Fruit fly (Drosophila melanogaster): ENCODE measurements around the gene LManI.

Gene LManI

DNA sequence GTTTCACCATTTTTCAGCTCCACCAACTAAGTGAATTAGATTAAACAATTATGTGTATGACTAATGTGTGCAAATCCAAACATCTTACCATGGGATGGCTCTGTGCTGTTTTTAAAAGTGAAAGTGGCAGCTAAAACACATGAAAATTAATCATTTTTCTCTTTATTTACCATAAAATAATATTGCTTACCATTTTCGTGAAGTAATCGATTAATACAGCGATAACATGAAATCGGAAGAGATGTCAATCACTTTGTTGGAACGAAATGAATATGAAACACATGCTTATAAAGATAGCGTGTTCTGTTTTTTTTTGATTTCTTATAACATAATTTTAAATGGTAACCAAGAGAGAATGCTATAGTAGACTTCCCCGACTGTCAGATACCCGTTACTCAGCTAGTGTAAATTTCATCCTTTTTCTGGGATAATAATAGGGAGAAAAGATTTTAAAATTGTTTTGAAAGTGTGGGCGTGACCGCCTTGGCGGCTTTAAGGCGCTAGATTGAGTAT, 53.2 kb downstream of the LManI start (continued):
- TF ChIP-seq trh (GFP tag; optimal IDR thresholded peaks at IDR 0.05): no peak
- TF ChIP-seq CG10979 (tag; optimal IDR thresholded peaks at IDR 0.05): no peak
- TF ChIP-seq CHES-1-like (GFP tag; optimal IDR thresholded peaks at IDR 0.05): no peak
- TF ChIP-seq YL-1 (GFP tag; optimal IDR thresholded peaks at IDR 0.05): peak; percentile 45
- TF ChIP-seq CG13287 (GFP tag; IDR thresholded peaks at IDR 0.05; ENCODE audit: partially characterized antibody): peak; percentile 62
- TF ChIP-seq ATbp (GFP tag; optimal IDR thresholded peaks at IDR 0.05): no peak
- peak; percentile 1 for TF ChIP-seq CG14710 (tag; optimal IDR thresholded peaks at IDR 0.05)
- no peak for TF ChIP-seq org-1 (GFP tag; optimal IDR thresholded peaks at IDR 0.05)
- peak; percentile 60 for TF ChIP-seq row (GFP tag; IDR thresholded peaks at IDR 0.05)
- no peak for TF ChIP-seq hbn (GFP tag; IDR thresholded peaks at IDR 0.05; ENCODE audit: partially characterized antibody)
- no peak for TF ChIP-seq lab (GFP tag; optimal IDR thresholded peaks at IDR 0.05)
- TF ChIP-seq trem (tag; optimal IDR thresholded peaks at IDR 0.05): peak; percentile 18
- TF ChIP-seq gro (GFP tag; optimal IDR thresholded peaks at IDR 0.05): no peak
- TF ChIP-seq mam (GFP tag; optimal IDR thresholded peaks at IDR 0.05): peak; percentile 25
- no peak for TF ChIP-seq CG7839 (tag; optimal IDR thresholded peaks at IDR 0.05)
- TF ChIP-seq unc-4 (GFP tag; IDR thresholded peaks at IDR 0.05; ENCODE audit: partially characterized antibody): peak; percentile 56; the same call in 1 of the 2 replicates
- no peak for TF ChIP-seq bsh (GFP tag; optimal IDR thresholded peaks at IDR 0.05)
- no peak for TF ChIP-seq Dp (GFP tag; optimal IDR thresholded peaks at IDR 0.05)
- TF ChIP-seq Hr3 (GFP tag; optimal IDR thresholded peaks at IDR 0.05): no peak
- TF ChIP-seq CG15011 (GFP tag; optimal IDR thresholded peaks at IDR 0.05): no peak
- TF ChIP-seq CG13894 (tag; optimal IDR thresholded peaks at IDR 0.05): no peak
- TF ChIP-seq peb (GFP tag; IDR thresholded peaks at IDR 0.05): no peak
- TF ChIP-seq Sry-β (GFP tag; optimal IDR thresholded peaks at IDR 0.05): peak; percentile 54
- peak; percentile 57 for TF ChIP-seq BEAF-32 (GFP tag; optimal IDR thresholded peaks at IDR 0.05)
- TF ChIP-seq jing (GFP tag; optimal IDR thresholded peaks at IDR 0.05): no peak
- TF ChIP-seq CG7928 (GFP tag; optimal IDR thresholded peaks at IDR 0.05): no peak
- peak; percentile 16 for TF ChIP-seq CG2712 (tag; optimal IDR thresholded peaks at IDR 0.05)
- no peak for TF ChIP-seq CG18619 (GFP tag; optimal IDR thresholded peaks at IDR 0.05)
- no peak for TF ChIP-seq CG10209 (GFP tag; optimal IDR thresholded peaks at IDR 0.05)
- TF ChIP-seq chm (GFP tag; IDR thresholded peaks at IDR 0.05): no peak
- TF ChIP-seq CG1603 (tag; optimal IDR thresholded peaks at IDR 0.05): peak; percentile 91
- no peak for TF ChIP-seq scrt (GFP tag; optimal IDR thresholded peaks at IDR 0.05)
- TF ChIP-seq Sox100B (GFP tag; optimal IDR thresholded peaks at IDR 0.05): peak; percentile 3
- 0 out of 2 replicates have a peak, but pooled peaks have one; percentile 22 for TF ChIP-seq inv (GFP tag; IDR thresholded peaks at IDR 0.05; ENCODE audit: partially characterized antibody)
- peak in 1 of 2 experiments; percentile 61 for TF ChIP-seq eve (GFP tag; optimal IDR thresholded peaks at IDR 0.05)
- TF ChIP-seq Bteb2 (GFP tag; optimal IDR thresholded peaks at IDR 0.05): no peak
- no peak for TF ChIP-seq CG8359 (GFP tag; optimal IDR thresholded peaks at IDR 0.05; ENCODE audit: borderline replicate concordance)
- TF ChIP-seq Optix (GFP tag; IDR thresholded peaks at IDR 0.05): no peak
- no peak for TF ChIP-seq hkb (optimal IDR thresholded peaks at IDR 0.05)
- no peak for TF ChIP-seq hkb (GFP tag; IDR thresholded peaks at IDR 0.05)
- TF ChIP-seq hth (optimal IDR thresholded peaks at IDR 0.05): no peak
- peak; percentile 72 for TF ChIP-seq CG2116 (GFP tag; optimal IDR thresholded peaks at IDR 0.05)
- no peak for TF ChIP-seq btn (GFP tag; optimal IDR thresholded peaks at IDR 0.05)
- peak; percentile 45; the same call in 1 of the 3 replicates for TF ChIP-seq CG16813 (GFP tag; IDR thresholded peaks at IDR 0.05; ENCODE audit: partially characterized antibody)
- TF ChIP-seq gem (tag; optimal IDR thresholded peaks at IDR 0.05): no peak
- TF ChIP-seq kah (GFP tag; optimal IDR thresholded peaks at IDR 0.05): no peak
- TF ChIP-seq sens (GFP tag): peak; percentile 91
- peak; percentile 15 for TF ChIP-seq CG10267 (tag; optimal IDR thresholded peaks at IDR 0.05)
- no peak for TF ChIP-seq nom (GFP tag; optimal IDR thresholded peaks at IDR 0.05)

Measured in whole organism, embryonic.